Worm (Caenorhabditis elegans) whole organism, L4/young adult: ENCODE data around the gene T08G3.13.

ENCODE experiments used
- dao-5 ChIP-seq: sonication (generic microtip); optimal IDR thresholded peaks from 2 replicates; lab custom pipeline; 2016; ENCODE audit warnings: missing genotype, missing genetic modification characterization, moderate library complexity, missing compliant biosample characterization
- him-1 ChIP-seq: sonication (generic microtip); optimal IDR thresholded peaks from 2 replicates; lab custom pipeline; 2016; ENCODE audit warnings: missing genotype, missing genetic modification reagents, missing genetic modification characterization, missing compliant biosample characterization

ce11 chrV:16437546-16437945, 10.3 kb upstream of the T08G3.13 start, which contains the start of gene F26D2.15:
- TF ChIP-seq him-1 (no peak), dao-5 (no peak)
